Fruit fly (Drosophila melanogaster) whole organism: ENCODE measurements around the gene CG18473.

Experiments
- CG8478 ChIP-seq: fragments of >200 bp; optimal IDR thresholded peaks from 2 replicates; lab custom pipeline; 2018; ENCODE audit warnings: inconsistent platforms
- Dll ChIP-seq: fragments of >200 bp; optimal IDR thresholded peaks from 2 replicates; lab custom pipeline; 2017
- pan ChIP-seq: fragments of >200 bp; optimal IDR thresholded peaks from 2 replicates; lab custom pipeline; 2017
- usp ChIP-seq: fragments of >200 bp; optimal IDR thresholded peaks from 2 replicates; lab custom pipeline; 2017; ENCODE audit warnings: missing biosample characterization, missing genetic modification characterization, mixed read lengths

DNA sequence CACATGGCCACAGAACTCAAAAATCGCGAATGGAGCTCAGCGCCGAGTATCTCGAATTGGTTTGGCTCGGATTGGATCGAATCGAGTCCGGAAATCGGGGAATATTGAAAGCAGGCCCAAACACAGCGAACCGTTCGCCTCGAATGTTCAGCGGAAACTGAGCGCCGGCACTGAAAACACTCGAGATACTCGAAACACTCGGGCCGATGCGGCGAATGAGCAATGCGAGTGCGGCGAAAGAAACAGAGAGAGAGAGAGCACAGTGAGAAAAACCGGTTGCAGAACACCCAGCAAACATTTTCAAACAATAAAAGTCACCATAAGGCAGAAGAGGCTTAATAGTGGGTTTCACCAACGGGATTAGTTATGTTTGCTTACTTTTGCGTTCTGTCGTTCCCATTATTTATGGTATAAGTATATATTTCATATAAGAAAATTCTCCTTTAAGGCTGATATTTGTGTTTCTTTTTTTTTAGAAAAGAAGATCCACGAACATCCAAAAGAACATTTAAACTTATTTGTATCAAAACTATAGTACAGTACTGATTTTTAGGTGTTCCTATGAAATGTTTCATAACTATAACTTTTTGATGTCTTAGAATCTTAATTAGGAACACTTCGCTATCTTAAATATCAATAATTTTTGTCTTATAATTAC lies 31.4 kb downstream of the CG18473 start, which contains the start of gene FER:
- no peak for TF ChIP-seq usp (GFP tag; lab: Kevin White, UChicago)
- no peak for TF ChIP-seq Dll (lab: Kevin White, UChicago)
- TF ChIP-seq CG8478 (lab: Kevin White, UChicago): no peak
- TF ChIP-seq pan: no peak
